Worm (Caenorhabditis elegans) whole organism, L2 larva: Measurements from ENCODE around the gene F01F1.14.
A peak's percentile ranks its signal among the peaks of the same experiment; 100 is the strongest.

Experiments used
- ceh-16 ChIP-seq: fragments of 150-350 bp; optimal IDR thresholded peaks from 2 replicates; lab custom pipeline; 2014; ENCODE audit warnings: missing biosample characterization, missing genetic modification characterization
- gmeb-1 ChIP-seq: fragments of 150-350 bp; optimal IDR thresholded peaks from 2 replicates; lab custom pipeline; 2014; ENCODE audit warnings: missing biosample characterization, missing genetic modification characterization

DNA sequence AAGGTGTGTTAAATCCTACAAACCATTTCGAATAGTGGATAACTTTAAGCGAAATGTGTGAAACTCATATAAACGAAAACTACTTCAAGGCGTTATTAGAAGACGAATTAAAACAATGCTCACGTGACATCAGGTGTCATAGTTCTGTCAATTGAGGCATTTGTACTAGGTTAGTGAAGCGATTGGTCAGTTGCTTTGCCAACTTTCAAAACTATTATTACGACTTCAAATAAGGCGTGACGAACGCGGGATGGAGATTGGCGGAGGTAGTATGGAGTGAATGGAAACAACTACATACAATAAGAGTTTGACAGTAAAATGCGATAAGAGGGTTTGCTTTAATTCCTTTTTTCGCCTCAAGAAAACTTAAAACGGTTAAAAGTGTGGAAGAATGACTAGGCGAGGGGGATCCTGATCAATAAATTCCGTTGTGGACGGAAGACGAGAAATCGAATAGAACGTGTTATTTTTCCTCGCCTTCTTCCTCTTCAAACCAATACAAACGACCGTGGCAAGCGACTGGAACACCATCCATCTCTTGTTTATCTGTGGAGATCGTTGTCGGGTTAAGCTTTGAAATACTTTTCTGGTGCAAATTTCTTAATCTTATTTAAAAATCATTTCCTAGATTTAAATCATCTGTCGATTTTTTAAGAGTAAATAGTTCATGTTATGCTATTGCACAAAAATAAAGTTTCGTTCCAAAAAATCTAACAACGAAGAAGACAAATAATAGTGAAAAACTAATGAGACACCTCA is 41.7 kb downstream of the F01F1.14 start:
- TF ChIP-seq ceh-16 (tag; lab: Kevin White, UChicago) (no peak), gmeb-1 (tag; lab: Kevin White, UChicago) (peak; percentile 28)
